Worm (Caenorhabditis elegans) whole organism, late embryonic: ENCODE results near the gene zipt-3.

Experiments
- C38D4.7 ChIP-seq: fragments of 200-800 bp; sonication (Bioruptor generic); optimal IDR thresholded peaks from 2 replicates; lab custom pipeline; 2018; ENCODE audit warnings: mild to moderate bottlenecking, missing genetic modification characterization, moderate library complexity, missing compliant biosample characterization
- F13H6.1 ChIP-seq: sonication (generic microtip); optimal IDR thresholded peaks from 2 replicates; lab custom pipeline; 2016; ENCODE audit warnings: missing genetic modification characterization, missing compliant biosample characterization
- Y22D7AL.16 ChIP-seq: sonication (generic microtip); optimal IDR thresholded peaks from 2 replicates; lab custom pipeline; 2016; ENCODE audit warnings: missing genetic modification characterization, missing compliant biosample characterization
- ceh-45 ChIP-seq: fragments of 200-800 bp; sonication (Bioruptor generic); IDR thresholded peaks from 2 replicates; pipeline ENCODE4 v1.3.6; 2022; ENCODE audit warnings: missing genetic modification reagents, missing genetic modification characterization, missing compliant biosample characterization
- ceh-9 ChIP-seq: sonication (generic microtip); optimal IDR thresholded peaks from 2 replicates; lab custom pipeline; 2016; ENCODE audit warnings: mild to moderate bottlenecking, missing genetic modification characterization, inconsistent platforms, missing compliant biosample characterization
- elt-2 ChIP-seq: sonication (generic microtip); optimal IDR thresholded peaks from 2 replicates; lab custom pipeline; 2016; ENCODE audit warnings: missing genetic modification reagents, missing genetic modification characterization, missing compliant biosample characterization
- hlh-30 ChIP-seq: sonication (generic microtip); optimal IDR thresholded peaks from 2 replicates; lab custom pipeline; 2017; ENCODE audit warnings: antibody characterized with exemption, missing genetic modification characterization, missing compliant biosample characterization; ENCODE audit not compliant: insufficient read depth
- lin-11 ChIP-seq: fragments of 200-800 bp; sonication (Bioruptor generic); optimal IDR thresholded peaks from 2 replicates; lab custom pipeline; 2018; ENCODE audit warnings: mild to moderate bottlenecking, missing genetic modification characterization, missing compliant biosample characterization
- odd-2 ChIP-seq: sonication (generic microtip); optimal IDR thresholded peaks from 2 replicates; lab custom pipeline; 2017; ENCODE audit warnings: antibody characterized with exemption, mild to moderate bottlenecking, missing genetic modification characterization, missing compliant biosample characterization
- pha-2 ChIP-seq: sonication (generic microtip); optimal IDR thresholded peaks from 2 replicates; lab custom pipeline; 2017; ENCODE audit warnings: mild to moderate bottlenecking, missing genetic modification characterization, missing compliant biosample characterization
- pqm-1 ChIP-seq: sonication (generic microtip); optimal IDR thresholded peaks from 2 replicates; lab custom pipeline; 2016; ENCODE audit warnings: missing genetic modification characterization, missing compliant biosample characterization
- pros-1 ChIP-seq: fragments of 150-350 bp; optimal IDR thresholded peaks from 2 replicates; lab custom pipeline; 2014; ENCODE audit warnings: missing biosample characterization, missing genetic modification reagents, missing genetic modification characterization
- sdc-2 ChIP-seq: sonication (generic microtip); optimal IDR thresholded peaks from 2 replicates; lab custom pipeline; 2016; ENCODE audit warnings: missing genotype, missing genetic modification characterization, missing compliant biosample characterization
- ztf-16 ChIP-seq: sonication (generic microtip); optimal IDR thresholded peaks from 2 replicates; lab custom pipeline; 2017; ENCODE audit warnings: missing genetic modification characterization, missing compliant biosample characterization

- TF ChIP-seq elt-2 (tag; lab: Kevin White, UChicago), result no peak
- no peak for TF ChIP-seq Y22D7AL.16 (tag; lab: Kevin White, UChicago)
- no peak for TF ChIP-seq pqm-1 (tag; lab: Kevin White, UChicago)
- TF ChIP-seq lin-11 (tag; lab: Kevin White, UChicago), result no peak
- no peak for TF ChIP-seq C38D4.7
- no peak for TF ChIP-seq pros-1 (tag; lab: Kevin White, UChicago)
- no peak for TF ChIP-seq ceh-9
- TF ChIP-seq F13H6.1 (tag; lab: Kevin White, UChicago), result no peak
- TF ChIP-seq ztf-16 (tag; lab: Kevin White, UChicago), result no peak
- no peak for TF ChIP-seq pha-2 (tag; lab: Kevin White, UChicago)
- TF ChIP-seq sdc-2, result no peak
- TF ChIP-seq odd-2, result no peak
- no peak for TF ChIP-seq ceh-45 (GFP tag; lab: Robert Waterston, UW)
- no peak for TF ChIP-seq hlh-30
These were observed 7.1 kb upstream of the zipt-3 start for ce11 chrII:5710835-5711234.
